Fruit fly (Drosophila melanogaster): ENCODE data around the gene Npc2g.

DNA sequence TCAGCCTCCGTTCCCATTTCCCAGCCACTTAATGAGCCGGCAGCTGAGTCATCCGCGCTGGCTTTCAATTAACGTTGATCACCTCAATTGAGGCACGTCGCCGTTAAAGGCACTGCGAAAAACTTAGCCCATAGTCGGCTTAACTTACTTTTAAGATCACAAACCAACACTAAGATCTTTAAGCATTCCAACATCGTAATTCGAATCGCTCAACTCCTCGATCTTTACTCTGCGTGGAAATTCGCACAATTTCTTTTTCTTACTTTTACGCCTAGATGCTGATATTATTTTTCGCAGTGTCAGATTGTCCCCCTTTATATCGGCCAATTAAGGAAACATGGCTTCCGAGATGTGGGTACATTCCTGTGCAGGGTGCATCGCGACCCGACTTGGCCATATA lies 22.7 kb downstream of the Npc2g start:
- TF ChIP-seq pan (optimal IDR thresholded peaks at IDR 0.05) (no peak), CG8478 (optimal IDR thresholded peaks at IDR 0.05) (no peak), psq (optimal IDR thresholded peaks at IDR 0.05) (no peak), EcR (GFP tag; optimal IDR thresholded peaks at IDR 0.05) (no peak), Dll (optimal IDR thresholded peaks at IDR 0.05) (no peak), usp (GFP tag; optimal IDR thresholded peaks at IDR 0.05) (no peak)

Measured in whole organism.